In the genomic region with DNA sequence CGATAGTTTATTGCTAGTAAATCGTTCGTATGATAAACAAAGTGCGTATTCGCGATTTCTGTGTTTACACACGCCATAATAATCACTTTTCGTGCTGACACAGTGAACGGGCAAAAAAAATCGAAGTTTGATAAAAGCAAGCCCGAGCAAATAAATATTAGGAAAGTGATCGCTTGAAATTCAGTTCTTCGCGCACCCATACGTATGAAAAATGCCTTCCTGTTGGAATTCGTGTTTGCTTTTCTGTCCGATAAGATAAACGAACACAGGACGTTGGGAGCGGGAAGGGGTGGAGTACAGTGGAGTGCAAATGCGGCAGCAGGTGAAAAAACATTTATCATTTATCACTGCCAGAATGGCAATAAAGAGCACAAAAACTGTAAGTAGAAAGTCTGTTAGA, we compare ENCODE assay signal across 4 fruit fly cellular contexts.
TF ChIP-seq lines count a peak whose summit lies in the region.

No protein-coding gene starts in this region.

- TF ChIP-seq CTCF in whole organism, embryonic (GFP tag; optimal IDR thresholded peaks at IDR 0.05; lab: Kevin White, UChicago): no peak

TF ChIP-seq in whole organism, adult, 20 proteins besides CTCF, POLR2A, EP300 and RAD21:
- TF ChIP-seq CG1620 (GFP tag; optimal IDR thresholded peaks at IDR 0.05; lab: Kevin White, UChicago) (no peak), cnc (optimal IDR thresholded peaks at IDR 0.05; lab: Kevin White, UChicago) (no peak), CG5204 (GFP tag; optimal IDR thresholded peaks at IDR 0.05; lab: Kevin White, UChicago) (no peak), kay (GFP tag; lab: Kevin White, UChicago; ENCODE audit: borderline replicate concordance) (peak; percentile 95), toe (GFP tag; optimal IDR thresholded peaks at IDR 0.05; lab: Kevin White, UChicago) (no peak), CG33017 (tag; optimal IDR thresholded peaks at IDR 0.05; lab: Kevin White, UChicago) (peak; percentile 48), Clk (GFP tag; optimal IDR thresholded peaks at IDR 0.05; lab: Kevin White, UChicago) (peak; percentile 41), Crg-1 (GFP tag; optimal IDR thresholded peaks at IDR 0.05; lab: Kevin White, UChicago) (peak; percentile 50), Mnt (GFP tag; optimal IDR thresholded peaks at IDR 0.05; lab: Kevin White, UChicago) (peak; percentile 60), ovo (GFP tag; optimal IDR thresholded peaks at IDR 0.05; lab: Kevin White, UChicago) (peak; percentile 38), CG7045 (GFP tag; optimal IDR thresholded peaks at IDR 0.05; lab: Kevin White, UChicago) (peak; percentile 48), CG14711 (tag; optimal IDR thresholded peaks at IDR 0.05; lab: Kevin White, UChicago) (peak; percentile 6), pad (GFP tag; optimal IDR thresholded peaks at IDR 0.05; lab: Kevin White, UChicago) (peak; percentile 5), tj (GFP tag; optimal IDR thresholded peaks at IDR 0.05; lab: Kevin White, UChicago) (peak; percentile 30), cic (GFP tag; optimal IDR thresholded peaks at IDR 0.05; lab: Kevin White, UChicago) (peak; percentile 90), bab1 (GFP tag; optimal IDR thresholded peaks at IDR 0.05; lab: Kevin White, UChicago) (no peak), CG12768 (GFP tag; optimal IDR thresholded peaks at IDR 0.05; lab: Kevin White, UChicago) (peak; percentile 77), Hr96 (GFP tag; optimal IDR thresholded peaks at IDR 0.05; lab: Kevin White, UChicago) (peak; percentile 28), CG11617 (GFP tag; optimal IDR thresholded peaks at IDR 0.05; lab: Kevin White, UChicago) (peak; percentile 60), CG7101 (tag; optimal IDR thresholded peaks at IDR 0.05; lab: Kevin White, UChicago) (peak; percentile 16)

TF ChIP-seq in whole organism, embryonic, 481 proteins besides CTCF, POLR2A, EP300 and RAD21 (continues in another document):
- TF ChIP-seq CG15479 (GFP tag; optimal IDR thresholded peaks at IDR 0.05; lab: Kevin White, UChicago) (peak; percentile 16), cg (GFP tag; optimal IDR thresholded peaks at IDR 0.05; lab: Kevin White, UChicago) (peak; percentile 42), salm (tag; optimal IDR thresholded peaks at IDR 0.05; lab: Kevin White, UChicago) (no peak), CG12104 (GFP tag; optimal IDR thresholded peaks at IDR 0.05; lab: Kevin White, UChicago) (no peak), Dfd (GFP tag; optimal IDR thresholded peaks at IDR 0.05; lab: Kevin White, UChicago) (no peak), CG3281 (GFP tag; optimal IDR thresholded peaks at IDR 0.05; lab: Kevin White, UChicago) (peak; percentile 33), B-H2 (GFP tag; optimal IDR thresholded peaks at IDR 0.05; lab: Kevin White, UChicago) (peak; percentile 11), CG11247 (GFP tag; IDR thresholded peaks at IDR 0.05; lab: Robert Waterston, UW) (no peak), Dip2 (GFP tag; IDR thresholded peaks at IDR 0.05; lab: Robert Waterston, UW) (no peak), Elba2 (GFP tag; optimal IDR thresholded peaks at IDR 0.05; lab: Kevin White, UChicago) (peak; percentile 66), pho (GFP tag; optimal IDR thresholded peaks at IDR 0.05; lab: Kevin White, UChicago) (peak; percentile 3), cwo (GFP tag; optimal IDR thresholded peaks at IDR 0.05; lab: Kevin White, UChicago) (peak; percentile 0), slbo (GFP tag; IDR thresholded peaks at IDR 0.05; lab: Robert Waterston, UW) (0 out of 2 replicates have a peak, but pooled peaks have one; percentile 15), hkb (optimal IDR thresholded peaks at IDR 0.05; lab: Kevin White, UChicago) (no peak), hkb (GFP tag; IDR thresholded peaks at IDR 0.05; lab: Robert Waterston, UW) (0 out of 2 replicates have a peak, but pooled peaks have one; percentile 32), gem (tag; optimal IDR thresholded peaks at IDR 0.05; lab: Kevin White, UChicago) (no peak), schlank (tag; optimal IDR thresholded peaks at IDR 0.05; lab: Kevin White, UChicago) (peak; percentile 14), CG7372 (GFP tag; IDR thresholded peaks at IDR 0.05; lab: Robert Waterston, UW) (no peak), NFAT (GFP tag; IDR thresholded peaks at IDR 0.05; lab: Robert Waterston, UW) (0 out of 2 replicates have a peak, but pooled peaks have one; percentile 22), mld (GFP tag; IDR thresholded peaks at IDR 0.05; lab: Robert Waterston, UW; ENCODE audit: partially characterized antibody) (no peak), caup (GFP tag; optimal IDR thresholded peaks at IDR 0.05; lab: Kevin White, UChicago; ENCODE audit: severe bottlenecking) (peak; percentile 53)

TF ChIP-seq in whole organism, prepupa, 60 proteins besides CTCF, POLR2A, EP300 and RAD21:
- TF ChIP-seq CG31627 (GFP tag; optimal IDR thresholded peaks at IDR 0.05; lab: Kevin White, UChicago): peak; percentile 13
- TF ChIP-seq net (GFP tag; optimal IDR thresholded peaks at IDR 0.05; lab: Kevin White, UChicago): no peak
- TF ChIP-seq CG7368 (GFP tag; optimal IDR thresholded peaks at IDR 0.05; lab: Kevin White, UChicago): no peak
- no peak for TF ChIP-seq eg (GFP tag; IDR thresholded peaks at IDR 0.05; lab: Robert Waterston, UW)
- no peak for TF ChIP-seq CG6276 (GFP tag; optimal IDR thresholded peaks at IDR 0.05; lab: Kevin White, UChicago)
- TF ChIP-seq fkh (GFP tag; optimal IDR thresholded peaks at IDR 0.05; lab: Kevin White, UChicago): peak; percentile 94
- no peak for TF ChIP-seq Eip75B (GFP tag; optimal IDR thresholded peaks at IDR 0.05; lab: Kevin White, UChicago)
- peak; percentile 81 for TF ChIP-seq vri (GFP tag; optimal IDR thresholded peaks at IDR 0.05; lab: Kevin White, UChicago)
- no peak for TF ChIP-seq Hr38 (GFP tag; optimal IDR thresholded peaks at IDR 0.05; lab: Kevin White, UChicago)
- TF ChIP-seq esn (GFP tag; optimal IDR thresholded peaks at IDR 0.05; lab: Kevin White, UChicago): peak; percentile 17
- TF ChIP-seq CG10631 (GFP tag; optimal IDR thresholded peaks at IDR 0.05; lab: Kevin White, UChicago): no peak
- peak; percentile 8 for TF ChIP-seq Eip93F (GFP tag; optimal IDR thresholded peaks at IDR 0.05; lab: Kevin White, UChicago)
- peak; percentile 12 for TF ChIP-seq CG6854 (GFP tag; optimal IDR thresholded peaks at IDR 0.05; lab: Kevin White, UChicago)
- no peak for TF ChIP-seq CG34406 (GFP tag; optimal IDR thresholded peaks at IDR 0.05; lab: Kevin White, UChicago)
TF ChIP-seq in whole organism, prepupa: peak in this region for 6.

TF ChIP-seq in whole organism, wandering third instar larva, 38 proteins besides CTCF, POLR2A, EP300 and RAD21:
- peak; percentile 45 for TF ChIP-seq fru (GFP tag; optimal IDR thresholded peaks at IDR 0.05; lab: Kevin White, UChicago)
- TF ChIP-seq Rel (GFP tag; optimal IDR thresholded peaks at IDR 0.05; lab: Kevin White, UChicago): no peak
- TF ChIP-seq Rel (tag; optimal IDR thresholded peaks at IDR 0.05; lab: Kevin White, UChicago): peak; percentile 51
- peak; percentile 31 for TF ChIP-seq ey (GFP tag; optimal IDR thresholded peaks at IDR 0.05; lab: Kevin White, UChicago)
- TF ChIP-seq psq (GFP tag; optimal IDR thresholded peaks at IDR 0.05; lab: Kevin White, UChicago): peak; percentile 41
- peak; percentile 55 for TF ChIP-seq rgr (GFP tag; optimal IDR thresholded peaks at IDR 0.05; lab: Kevin White, UChicago)
- TF ChIP-seq h (GFP tag; optimal IDR thresholded peaks at IDR 0.05; lab: Kevin White, UChicago): peak; percentile 81
- TF ChIP-seq brk (GFP tag; optimal IDR thresholded peaks at IDR 0.05; lab: Kevin White, UChicago): no peak
- no peak for TF ChIP-seq Hnf4 (GFP tag; optimal IDR thresholded peaks at IDR 0.05; lab: Kevin White, UChicago)
- peak; percentile 64 for TF ChIP-seq Jra (GFP tag; optimal IDR thresholded peaks at IDR 0.05; lab: Kevin White, UChicago)
- TF ChIP-seq br (GFP tag; optimal IDR thresholded peaks at IDR 0.05; lab: Kevin White, UChicago): peak; percentile 60
- TF ChIP-seq Sp1 (GFP tag; optimal IDR thresholded peaks at IDR 0.05; lab: Kevin White, UChicago): no peak
- no peak for TF ChIP-seq HLH106 (tag; optimal IDR thresholded peaks at IDR 0.05; lab: Kevin White, UChicago)
- TF ChIP-seq foxo (GFP tag; optimal IDR thresholded peaks at IDR 0.05; lab: Kevin White, UChicago): peak in 1 of 2 experiments; percentile 48
- TF ChIP-seq CG9705 (GFP tag; optimal IDR thresholded peaks at IDR 0.05; lab: Kevin White, UChicago): peak; percentile 36
- no peak for TF ChIP-seq dl (GFP tag; optimal IDR thresholded peaks at IDR 0.05; lab: Kevin White, UChicago; ENCODE audit: insufficient read depth in 1 of 2, partially characterized antibody in 2 of 2)
- no peak for TF ChIP-seq woc (GFP tag; optimal IDR thresholded peaks at IDR 0.05; lab: Kevin White, UChicago)
- TF ChIP-seq N (GFP tag; optimal IDR thresholded peaks at IDR 0.05; lab: Kevin White, UChicago): no peak
- peak; percentile 42 for TF ChIP-seq CG32264 (GFP tag; optimal IDR thresholded peaks at IDR 0.05; lab: Kevin White, UChicago)
- TF ChIP-seq Hr83 (GFP tag; optimal IDR thresholded peaks at IDR 0.05; lab: Kevin White, UChicago; ENCODE audit: poor library complexity, severe bottlenecking): peak; percentile 89
- TF ChIP-seq OdsH (GFP tag; optimal IDR thresholded peaks at IDR 0.05; lab: Kevin White, UChicago): peak; percentile 47
- TF ChIP-seq sage (GFP tag; optimal IDR thresholded peaks at IDR 0.05; lab: Kevin White, UChicago): peak; percentile 23
